Fruit fly (Drosophila melanogaster) S2 (cell line): ENCODE results near the gene IntS6.

ENCODE experiments used
- CG8478 ChIP-seq: fragments of >200 bp; optimal IDR thresholded peaks from 2 replicates; lab custom pipeline; 2018
- CTCF ChIP-seq, 2 experiments: fragments of >200 bp; optimal IDR thresholded peaks; 2 replicates each; lab custom pipeline; 2018

Gene IntS6

DNA sequence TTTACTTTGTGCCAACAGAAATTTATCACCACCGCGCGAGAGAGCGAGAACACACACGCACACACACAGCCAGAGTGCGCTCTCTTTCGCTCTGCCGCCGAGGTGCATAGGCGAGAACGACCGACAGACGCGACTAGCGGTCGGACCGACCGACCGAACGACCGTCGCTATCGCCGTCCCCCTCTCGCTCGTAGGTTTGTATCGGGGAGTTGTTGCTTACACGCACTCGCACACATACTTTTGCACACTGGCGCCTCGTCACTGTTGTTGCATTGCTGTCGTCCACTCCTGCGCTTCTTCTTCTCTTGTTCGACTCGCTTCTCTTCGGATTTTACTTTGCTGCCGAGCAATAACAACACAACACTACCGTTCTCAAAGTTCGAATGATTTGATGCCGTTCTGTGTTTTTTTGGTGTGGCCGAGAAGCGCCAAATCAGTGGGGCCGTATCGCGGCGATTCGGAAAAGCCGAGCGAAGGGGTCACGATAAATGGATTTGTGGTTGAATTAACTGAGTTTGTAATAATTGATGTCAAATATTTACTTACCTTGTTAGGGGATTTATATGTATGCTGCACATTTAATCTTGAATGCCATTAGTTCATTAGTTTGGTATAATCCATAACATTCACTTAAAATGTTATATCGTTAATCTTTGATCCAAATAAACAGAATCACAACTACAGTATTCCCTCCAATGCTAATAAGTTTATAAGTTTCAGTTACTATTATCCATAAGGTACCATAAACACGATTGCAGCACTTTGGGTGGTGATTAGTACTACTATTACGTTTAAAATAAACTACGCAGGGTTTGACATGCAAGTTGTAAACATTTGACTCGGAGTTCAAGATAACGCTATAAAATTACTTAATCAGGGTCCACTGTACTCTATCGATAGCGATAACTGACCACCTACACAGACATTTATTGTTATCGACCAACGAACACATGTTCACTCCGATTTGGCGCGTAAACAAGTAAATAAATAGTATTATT lies at the start of gene IntS6, which contains the start of gene Rtel1:
Gene IntS6, minus strand, starts transcription at position 391 of the 998 bp plus-strand sequence.
Gene Rtel1, plus strand, starts transcription at position 884 of the 998 bp plus-strand sequence.
- TF ChIP-seq CG8478 (lab: Kevin White, UChicago): peak; percentile 13
- TF ChIP-seq CTCF (optimal IDR thresholded peaks at IDR 0.05; lab: Kevin White, UChicago): peak; percentile 28 to 57

DNA sequence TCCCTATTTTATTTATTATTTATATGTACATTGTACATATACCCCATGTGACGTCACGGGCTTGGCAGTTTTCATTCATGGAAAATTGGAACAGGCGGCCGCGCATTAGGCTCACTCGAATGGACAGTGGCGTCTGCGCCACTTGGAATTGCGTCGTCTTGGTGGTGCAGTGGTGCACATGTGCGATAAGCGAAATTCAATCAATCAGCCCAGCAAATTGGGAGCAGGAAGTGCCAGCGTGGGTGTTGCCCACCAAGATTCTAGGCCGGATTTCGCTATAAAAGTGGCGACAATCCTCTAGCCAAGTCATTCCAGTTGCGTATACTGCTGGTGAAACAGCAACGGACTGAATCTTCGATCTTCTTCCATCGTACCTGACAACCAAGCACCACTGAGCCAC lies 44.8 kb upstream of the IntS6 start, which contains the start of gene CG12239:
Gene CG12239, plus strand, starts transcription at position 301 of the 400 bp plus-strand sequence.
- TF ChIP-seq CTCF (optimal IDR thresholded peaks at IDR 0.05; lab: Kevin White, UChicago) (no peak), CG8478 (lab: Kevin White, UChicago) (no peak)

DNA sequence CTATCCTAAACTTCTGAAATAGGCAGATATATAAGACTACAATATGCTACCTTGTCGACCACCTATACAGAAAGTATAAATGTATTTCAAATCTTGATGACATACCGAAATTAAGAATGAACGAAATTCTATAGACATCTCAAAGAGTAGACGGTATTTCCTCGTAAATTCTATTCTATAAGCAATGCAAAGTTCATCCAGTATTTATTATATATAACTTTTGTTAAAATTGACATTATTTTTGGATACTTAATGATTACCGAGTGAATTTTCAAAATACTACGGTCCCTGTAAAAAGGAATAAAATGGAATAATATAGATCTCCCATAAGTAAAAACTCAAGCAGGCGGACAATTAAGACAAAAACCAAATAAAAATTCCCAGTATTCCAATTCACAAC lies 42.1 kb upstream of the IntS6 start, which contains the start of gene CG15767:
Gene CG15767, plus strand, starts transcription at position 301 of the 400 bp plus-strand sequence.
- TF ChIP-seq CG8478 (lab: Kevin White, UChicago): no peak
- TF ChIP-seq CTCF (optimal IDR thresholded peaks at IDR 0.05; lab: Kevin White, UChicago): no peak

DNA sequence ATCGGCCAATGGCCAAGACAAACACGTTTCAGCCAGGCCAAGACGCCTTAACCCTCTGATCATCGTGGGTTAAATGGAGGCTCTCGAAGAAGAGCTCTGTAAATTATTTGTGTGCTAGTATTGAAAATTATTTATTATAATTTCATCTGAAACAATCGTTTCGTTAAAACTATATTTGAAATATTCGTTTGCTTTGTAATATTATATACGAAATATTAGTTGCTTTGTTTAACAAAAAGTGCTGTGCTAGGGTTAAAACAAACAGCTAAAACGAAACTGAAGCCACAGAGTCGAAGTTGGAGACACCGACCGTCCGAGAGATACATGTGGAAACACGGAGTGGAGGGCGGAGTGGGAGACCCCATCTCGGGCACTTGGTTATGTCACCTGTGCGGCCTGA lies 39.5 kb upstream of the IntS6 start:
- TF ChIP-seq CG8478 (lab: Kevin White, UChicago): no peak

DNA sequence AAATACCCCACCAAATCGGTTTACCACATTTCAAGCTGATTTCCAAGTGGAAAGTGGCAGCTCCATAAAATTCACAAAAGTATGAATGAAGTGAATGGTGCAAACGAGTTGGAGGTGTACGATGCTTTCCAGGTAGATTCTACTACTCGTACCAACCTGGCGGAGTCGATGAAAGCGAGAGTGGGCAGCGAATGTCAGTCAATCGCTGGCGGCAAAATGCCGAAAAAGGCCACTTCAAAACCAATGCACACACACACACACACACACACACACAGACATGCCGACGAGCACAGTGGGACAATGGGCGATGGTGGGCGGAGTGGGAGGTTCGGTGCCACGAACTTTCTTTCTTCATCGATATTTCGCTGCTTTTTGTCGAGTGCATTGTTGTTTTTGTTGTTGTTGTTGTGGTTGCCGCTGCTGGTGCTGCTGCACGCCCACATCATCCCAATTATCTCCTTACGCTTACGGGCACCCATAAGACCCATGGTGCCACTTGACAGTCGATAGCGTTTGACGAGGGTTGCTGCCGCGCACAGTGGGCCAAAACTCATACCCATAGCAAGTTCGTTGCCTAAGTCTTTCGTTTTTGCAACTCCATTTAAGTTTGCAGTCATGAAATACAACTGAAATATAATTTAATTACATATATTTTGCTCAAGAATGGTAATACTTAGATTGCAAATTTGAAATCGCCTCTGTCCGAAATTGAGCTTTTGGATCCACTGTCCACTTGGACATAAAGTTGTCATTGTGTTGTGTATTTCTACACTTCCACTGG lies 36.4 kb upstream of the IntS6 start:
- TF ChIP-seq CG8478 (lab: Kevin White, UChicago) (no peak), CTCF (optimal IDR thresholded peaks at IDR 0.05; lab: Kevin White, UChicago) (no peak)

DNA sequence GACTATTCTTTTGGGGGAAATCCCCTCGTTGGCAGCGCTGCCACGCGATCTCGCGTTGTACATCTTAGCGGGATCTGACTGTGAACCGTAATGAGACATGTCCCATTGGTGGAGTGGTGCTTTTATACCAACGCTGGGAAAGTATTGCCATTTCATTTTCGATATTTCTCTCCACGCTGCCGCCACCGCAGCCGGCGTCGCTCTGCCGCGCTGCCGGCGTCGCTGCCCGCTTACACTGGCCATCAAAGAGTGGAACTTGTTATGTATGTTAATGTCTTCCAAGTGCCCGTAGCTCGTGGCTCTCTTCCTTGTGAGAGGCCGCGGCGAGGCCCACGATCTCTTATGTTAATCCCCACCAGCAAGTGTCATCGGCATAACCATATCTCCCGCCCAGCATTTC lies 34.5 kb upstream of the IntS6 start, which contains the start of gene CG3108:
Gene CG3108, minus strand, starts transcription at position 101 of the 400 bp plus-strand sequence.
- TF ChIP-seq CG8478 (lab: Kevin White, UChicago): no peak
- no peak for TF ChIP-seq CTCF (optimal IDR thresholded peaks at IDR 0.05; lab: Kevin White, UChicago)

DNA sequence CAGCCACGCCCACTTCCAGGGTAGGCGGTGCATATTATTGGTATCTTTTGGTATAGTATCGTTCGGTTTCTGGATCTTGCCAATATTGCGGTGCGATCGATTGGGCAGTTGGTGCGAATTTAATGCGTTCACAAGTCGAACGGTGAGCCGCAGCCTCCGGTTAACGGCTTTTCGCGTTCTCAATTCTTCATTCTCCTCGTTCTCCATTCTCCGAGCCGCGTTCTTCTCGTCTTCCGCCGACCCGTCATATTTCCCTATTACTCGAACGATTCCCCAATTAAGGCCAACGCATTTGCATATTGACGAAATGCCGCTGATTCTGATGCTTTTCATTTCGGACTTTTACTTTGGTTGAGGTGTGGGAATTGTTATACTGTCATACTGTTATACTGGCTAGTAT lies 29.5 kb upstream of the IntS6 start, which contains the start of gene CG42264:
Gene CG42264, minus strand, starts transcription at position 101 of the 400 bp plus-strand sequence.
- TF ChIP-seq CG8478 (lab: Kevin White, UChicago) (no peak), CTCF (optimal IDR thresholded peaks at IDR 0.05; lab: Kevin White, UChicago) (no peak)

DNA sequence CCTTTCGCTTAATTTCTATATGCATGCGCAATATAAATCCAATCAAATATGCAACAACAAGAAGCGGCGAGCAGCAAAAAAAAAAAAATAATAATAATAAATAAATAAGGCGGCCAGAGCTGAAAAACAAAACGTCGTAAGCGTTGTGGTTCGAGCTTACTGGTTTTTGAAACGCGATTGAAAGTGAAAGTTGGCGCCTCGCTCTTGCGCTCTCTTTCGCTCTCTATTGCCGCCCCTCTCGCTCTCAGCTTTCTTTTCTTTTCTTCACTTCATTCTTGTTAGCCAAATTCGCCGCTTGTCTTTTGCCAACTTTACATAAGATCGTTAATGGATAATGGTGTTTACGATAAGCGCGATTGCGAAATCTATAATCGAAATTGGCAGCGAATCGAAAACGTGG lies 25.4 kb upstream of the IntS6 start:
- TF ChIP-seq CG8478 (lab: Kevin White, UChicago): no peak
- TF ChIP-seq CTCF (optimal IDR thresholded peaks at IDR 0.05; lab: Kevin White, UChicago): no peak

DNA sequence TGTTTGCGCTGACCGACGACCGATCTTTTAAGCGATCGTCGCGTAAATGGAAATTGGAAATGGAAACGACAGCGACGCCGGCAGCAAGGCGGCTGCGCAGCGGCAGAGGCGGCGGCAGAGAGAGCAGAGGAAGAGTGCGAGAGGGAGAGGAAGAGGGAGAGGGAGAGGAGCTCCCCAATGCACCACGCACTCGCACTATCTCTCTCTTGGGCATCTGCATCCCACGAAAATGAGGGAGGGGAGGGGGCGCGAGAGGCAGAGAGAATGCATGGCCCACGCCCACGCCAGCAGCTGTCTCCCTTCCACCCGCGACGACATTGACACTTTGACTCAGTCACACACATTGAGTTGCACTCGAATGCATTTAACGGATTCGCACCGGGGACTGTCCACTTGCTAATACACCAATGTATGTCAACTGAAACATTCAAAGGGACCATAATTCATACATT lies 23.7 kb upstream of the IntS6 start, which contains the start of gene CG3097:
Gene CG3097, minus strand, starts transcription at position 51 of the 452 bp plus-strand sequence.
- TF ChIP-seq CG8478 (lab: Kevin White, UChicago) (no peak), CTCF (optimal IDR thresholded peaks at IDR 0.05; lab: Kevin White, UChicago) (no peak)

DNA sequence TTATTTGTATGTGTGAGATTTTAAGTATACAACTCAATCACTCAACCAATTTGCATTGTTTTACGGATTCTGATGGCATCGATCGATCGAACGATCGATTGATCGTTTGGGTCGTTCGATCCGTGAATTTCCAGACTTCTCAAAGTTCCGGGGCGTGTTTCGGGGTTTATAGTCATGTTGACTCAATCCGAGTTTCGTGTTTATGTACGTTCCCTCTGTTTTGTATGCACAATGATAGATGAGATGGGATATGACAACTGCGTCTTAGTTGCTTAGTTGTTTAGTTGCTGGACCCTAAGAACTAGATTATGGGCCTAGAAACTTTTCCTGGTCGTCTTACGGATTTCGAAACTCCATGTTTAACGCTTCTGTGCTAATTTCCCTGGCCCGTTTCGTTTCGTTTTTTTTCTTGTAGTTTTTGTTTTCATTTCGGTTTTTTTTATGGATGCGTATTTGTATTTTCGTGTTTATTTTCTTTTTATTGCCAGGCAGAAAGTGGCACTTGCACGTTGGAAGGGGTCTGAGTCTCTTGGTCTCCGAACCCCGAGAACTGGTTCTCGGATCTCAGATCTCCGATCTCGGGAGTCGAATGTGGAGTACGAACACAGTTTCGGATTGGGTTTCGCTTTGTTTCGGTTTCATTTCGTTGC lies 21.7 kb upstream of the IntS6 start:
- TF ChIP-seq CTCF (optimal IDR thresholded peaks at IDR 0.05; lab: Kevin White, UChicago): no peak
- TF ChIP-seq CG8478 (lab: Kevin White, UChicago): no peak

DNA sequence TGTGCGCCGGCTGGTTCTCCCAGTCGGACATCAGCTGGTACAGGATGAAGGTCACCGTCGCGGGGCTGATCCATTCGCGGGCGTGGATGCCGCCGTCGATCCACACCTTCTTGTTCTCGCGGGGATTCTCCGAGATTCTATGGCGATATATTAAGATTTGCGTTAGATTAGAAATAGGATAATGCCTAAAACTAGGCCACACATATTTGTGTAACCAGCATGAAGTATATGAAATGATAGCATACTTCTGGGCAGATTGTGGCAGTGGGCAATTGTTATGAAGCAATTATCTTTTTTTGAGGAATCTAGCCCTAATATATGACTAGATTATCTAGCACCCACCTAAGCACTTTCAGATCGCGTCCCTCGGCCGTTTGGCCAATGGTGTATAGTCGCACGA lies 19.7 kb upstream of the IntS6 start:
- TF ChIP-seq CTCF (optimal IDR thresholded peaks at IDR 0.05; lab: Kevin White, UChicago): no peak

DNA sequence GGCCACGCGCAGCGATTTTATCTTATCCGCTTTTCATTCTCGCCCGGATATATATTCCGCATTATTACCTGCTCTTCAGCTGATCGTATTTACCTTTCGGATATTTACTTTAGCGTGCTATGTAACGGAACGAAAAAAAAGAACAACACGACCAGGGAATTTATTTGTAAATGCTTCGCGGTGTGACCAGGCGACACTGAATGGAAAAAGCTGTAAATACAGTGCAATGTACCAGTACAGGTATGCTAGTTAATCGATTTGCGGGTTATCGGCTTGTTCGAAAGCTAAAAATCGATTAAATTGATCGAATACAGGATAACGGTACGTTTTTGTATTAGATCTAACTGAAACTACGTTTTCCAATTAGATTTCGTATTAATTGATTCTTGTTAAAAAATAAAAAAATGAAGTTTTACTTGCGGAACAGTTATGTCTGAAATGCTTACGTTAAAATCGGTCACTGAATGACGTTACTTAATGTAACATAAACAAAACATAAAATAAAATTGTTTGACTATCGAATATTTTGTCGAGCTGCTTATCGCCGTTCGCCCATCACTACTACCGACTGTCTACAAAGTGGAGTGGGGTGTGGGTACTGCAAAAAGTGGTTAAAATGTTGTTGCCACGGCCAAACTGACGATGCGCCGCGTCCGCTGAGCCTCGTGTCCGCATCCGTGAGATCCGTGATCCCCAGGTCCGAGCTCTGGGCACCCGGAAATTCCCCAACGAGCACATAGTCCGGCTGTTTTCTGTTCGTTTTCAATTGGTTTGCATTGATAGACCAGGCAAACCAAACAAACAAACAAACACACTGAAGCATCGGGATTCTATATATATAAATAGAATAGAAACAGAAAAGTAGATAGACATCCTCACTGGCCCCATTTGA lies 17.2 kb upstream of the IntS6 start, which contains the start of the genes MAPk-Ak2 and CG42699:
Gene MAPk-Ak2, minus strand, starts transcription at position 203 of the 892 bp plus-strand sequence.
Gene CG42699, plus strand, starts transcription at position 553 of the 892 bp plus-strand sequence.
- TF ChIP-seq CTCF (optimal IDR thresholded peaks at IDR 0.05; lab: Kevin White, UChicago) (peak in 1 of 2 experiments; percentile 18), CG8478 (lab: Kevin White, UChicago) (no peak)
